Worm (Caenorhabditis elegans) whole organism, young adult: Measurements from ENCODE around the gene prdx-2.

Source experiments
- B0019.2 ChIP-seq: fragments of 200-800 bp; sonication (Bioruptor generic); conservative IDR thresholded peaks from 2 replicates; pipeline ENCODE4 v1.3.6; 2022; ENCODE audit warnings: missing genetic modification reagents, missing genetic modification characterization, missing compliant biosample characterization
- B0035.1 ChIP-seq: sonication (generic microtip); optimal IDR thresholded peaks from 2 replicates; lab custom pipeline; 2016; ENCODE audit warnings: missing genetic modification characterization, mild to moderate bottlenecking, missing compliant biosample characterization, missing genotype, missing genetic modification reagents
- B0336.3 ChIP-seq: fragments of 200-800 bp; sonication (Bioruptor generic); IDR thresholded peaks from 2 replicates; pipeline ENCODE4 v1.3.6; 2022; ENCODE audit warnings: missing genetic modification characterization, missing compliant biosample characterization
- F33H1.4 ChIP-seq: fragments of 200-800 bp; sonication (Bioruptor generic); IDR thresholded peaks from 2 replicates; pipeline ENCODE4 v1.3.6; 2022; ENCODE audit warnings: missing genetic modification reagents, missing genetic modification characterization, missing compliant biosample characterization
- F37B4.10 ChIP-seq: fragments of 200-800 bp; sonication (Bioruptor generic); IDR thresholded peaks from 2 replicates; pipeline ENCODE4 v1.3.6; 2022; ENCODE audit warnings: missing genetic modification characterization, missing compliant biosample characterization
- F49E8.2 ChIP-seq: sonication (generic microtip); optimal IDR thresholded peaks from 3 replicates; lab custom pipeline; 2017; ENCODE audit warnings: missing genetic modification characterization, mild to moderate bottlenecking, missing compliant biosample characterization, antibody characterized with exemption, moderate library complexity; ENCODE audit not compliant: insufficient read depth
- T26A5.8 ChIP-seq: sonication (generic microtip); optimal IDR thresholded peaks from 2 replicates; lab custom pipeline; 2016; ENCODE audit warnings: missing genetic modification characterization, missing compliant biosample characterization
- Y53G8AR.9 ChIP-seq: fragments of 200-800 bp; sonication (Bioruptor generic); conservative IDR thresholded peaks from 2 replicates; pipeline ENCODE4 v1.3.6; 2022; ENCODE audit warnings: missing genetic modification reagents, missing genetic modification characterization, missing compliant biosample characterization
- Y67H2A.10 ChIP-seq: fragments of 200-800 bp; sonication (Bioruptor generic); conservative IDR thresholded peaks from 2 replicates; pipeline ENCODE4 v1.3.6; 2022; ENCODE audit warnings: missing genetic modification reagents, missing genetic modification characterization, missing compliant biosample characterization
- attf-3 ChIP-seq: fragments of 200-800 bp; sonication (Bioruptor generic); conservative IDR thresholded peaks from 2 replicates; pipeline ENCODE4 v1.3.6; 2022; ENCODE audit warnings: missing genetic modification reagents, missing genetic modification characterization, missing compliant biosample characterization
- bed-1 ChIP-seq: fragments of 200-800 bp; sonication (Bioruptor generic); IDR thresholded peaks from 2 replicates; pipeline ENCODE4 v1.3.6; 2022; ENCODE audit warnings: missing genetic modification reagents, missing genetic modification characterization, missing compliant biosample characterization
- ceh-79 ChIP-seq: sonication (generic microtip); optimal IDR thresholded peaks from 2 replicates; lab custom pipeline; 2017; ENCODE audit warnings: mild to moderate bottlenecking, missing genetic modification characterization, missing compliant biosample characterization
- dpl-1 ChIP-seq: fragments of 150-350 bp; optimal IDR thresholded peaks from 2 replicates; lab custom pipeline; 2014; ENCODE audit warnings: missing biosample characterization, missing genetic modification reagents, missing genetic modification characterization
- hlh-26 ChIP-seq: fragments of 200-800 bp; sonication (Bioruptor generic); conservative IDR thresholded peaks from 2 replicates; pipeline ENCODE4 v1.3.6; 2022; ENCODE audit warnings: missing genetic modification reagents, missing genetic modification characterization, missing compliant biosample characterization
- hmg-20 ChIP-seq: fragments of 200-800 bp; sonication (Bioruptor generic); IDR thresholded peaks from 2 replicates; pipeline ENCODE4 v1.3.6; 2022; ENCODE audit warnings: missing genetic modification reagents, missing genetic modification characterization, missing compliant biosample characterization
- hrde-1 ChIP-seq: sonication (generic microtip); optimal IDR thresholded peaks from 2 replicates; lab custom pipeline; 2016; ENCODE audit warnings: missing genetic modification characterization, mild to moderate bottlenecking, missing compliant biosample characterization, moderate library complexity, missing genotype, missing genetic modification reagents, borderline replicate concordance
- let-607 ChIP-seq, 2 experiments: fragments of 200-800 bp in 1 of 2; sonication (Bioruptor generic) in 1 of 2; sonication (generic microtip) in 1 of 2; optimal IDR thresholded peaks; 2 replicates each; lab custom pipeline; 2016 to 2018; ENCODE audit warnings: mild to moderate bottlenecking in 2 of 2, missing compliant biosample characterization in 2 of 2, missing genetic modification characterization in 2 of 2, moderate library complexity in 2 of 2, missing genotype in 1 of 2
- lin-54 ChIP-seq: fragments of 200-800 bp; sonication (Bioruptor generic); optimal IDR thresholded peaks from 2 replicates; lab custom pipeline; 2018; ENCODE audit warnings: mild to moderate bottlenecking, missing genetic modification characterization, missing compliant biosample characterization
- lsl-1 ChIP-seq: fragments of 200-800 bp; sonication (Bioruptor generic); optimal IDR thresholded peaks from 2 replicates; lab custom pipeline; 2018; ENCODE audit warnings: mild to moderate bottlenecking, missing genetic modification characterization, moderate library complexity, missing compliant biosample characterization
- madf-3 ChIP-seq: fragments of 200-800 bp; sonication (Bioruptor generic); IDR thresholded peaks from 2 replicates; pipeline ENCODE4 v1.3.6; 2022; ENCODE audit warnings: missing genetic modification reagents, missing genetic modification characterization, missing compliant biosample characterization
- madf-6 ChIP-seq: fragments of 200-800 bp; sonication (Bioruptor generic); IDR thresholded peaks from 2 replicates; pipeline ENCODE4 v1.3.6; 2022; ENCODE audit warnings: missing genetic modification reagents, missing genetic modification characterization, missing compliant biosample characterization
- madf-8 ChIP-seq: fragments of 200-800 bp; sonication (Bioruptor generic); conservative IDR thresholded peaks from 2 replicates; pipeline ENCODE4 v1.3.6; 2022; ENCODE audit warnings: missing genetic modification reagents, missing genetic modification characterization, missing compliant biosample characterization
- mcd-1 ChIP-seq: fragments of 200-800 bp; sonication (Bioruptor generic); IDR thresholded peaks from 2 replicates; pipeline ENCODE4 v1.3.6; 2022; ENCODE audit warnings: missing genetic modification reagents, missing genetic modification characterization, missing compliant biosample characterization
- nhr-120 ChIP-seq: fragments of 200-800 bp; sonication (Bioruptor generic); IDR thresholded peaks from 2 replicates; pipeline ENCODE4 v1.3.6; 2022; ENCODE audit warnings: missing genetic modification characterization, missing compliant biosample characterization
- nhr-90 ChIP-seq: sonication (generic microtip); optimal IDR thresholded peaks from 2 replicates; lab custom pipeline; 2016; ENCODE audit warnings: missing genotype, mild to moderate bottlenecking, missing genetic modification characterization, missing compliant biosample characterization
- pha-4 ChIP-seq: fragments of 150-350 bp; sonication (generic microtip); optimal IDR thresholded peaks from 2 replicates; lab custom pipeline; 2014; ENCODE audit warnings: missing biosample characterization, missing genetic modification reagents, missing genetic modification characterization
- snpc-1.3 ChIP-seq: sonication (generic microtip); optimal IDR thresholded peaks from 2 replicates; lab custom pipeline; 2017; ENCODE audit warnings: missing genetic modification characterization, mild to moderate bottlenecking, missing compliant biosample characterization, antibody characterized with exemption, moderate library complexity, missing genotype, missing genetic modification reagents; ENCODE audit not compliant: insufficient read depth
- snpc-3.4 ChIP-seq: sonication (generic microtip); optimal IDR thresholded peaks from 2 replicates; lab custom pipeline; 2017; ENCODE audit warnings: missing genetic modification characterization, mild to moderate bottlenecking, missing compliant biosample characterization, antibody characterized with exemption, moderate library complexity, missing genotype, missing genetic modification reagents
- somi-1 ChIP-seq: fragments of 200-800 bp; sonication (Bioruptor generic); optimal IDR thresholded peaks from 2 replicates; lab custom pipeline; 2018; ENCODE audit warnings: mild to moderate bottlenecking, missing genetic modification characterization, missing compliant biosample characterization
- sptf-2 ChIP-seq: fragments of 200-800 bp; sonication (Bioruptor generic); optimal IDR thresholded peaks from 2 replicates; lab custom pipeline; 2018; ENCODE audit warnings: mild to moderate bottlenecking, missing genetic modification characterization, missing compliant biosample characterization
- unc-62 ChIP-seq: fragments of 150-350 bp; optimal IDR thresholded peaks from 2 replicates; lab custom pipeline; 2014; ENCODE audit warnings: missing biosample characterization, missing genetic modification reagents, missing genetic modification characterization
- xnd-1 ChIP-seq: sonication (generic microtip); optimal IDR thresholded peaks from 2 replicates; lab custom pipeline; 2016; ENCODE audit warnings: missing genotype, missing genetic modification reagents, missing genetic modification characterization, missing compliant biosample characterization
- ztf-25 ChIP-seq: fragments of 200-800 bp; sonication (Bioruptor generic); IDR thresholded peaks from 2 replicates; pipeline ENCODE4 v1.3.6; 2022; ENCODE audit warnings: missing genetic modification reagents, missing genetic modification characterization, missing compliant biosample characterization
- ztf-6 ChIP-seq: fragments of 200-800 bp; sonication (Bioruptor generic); IDR thresholded peaks from 2 replicates; pipeline ENCODE4 v1.3.6; 2022; ENCODE audit warnings: missing genetic modification reagents, missing genetic modification characterization, missing compliant biosample characterization

prdx-2 gene

DNA sequence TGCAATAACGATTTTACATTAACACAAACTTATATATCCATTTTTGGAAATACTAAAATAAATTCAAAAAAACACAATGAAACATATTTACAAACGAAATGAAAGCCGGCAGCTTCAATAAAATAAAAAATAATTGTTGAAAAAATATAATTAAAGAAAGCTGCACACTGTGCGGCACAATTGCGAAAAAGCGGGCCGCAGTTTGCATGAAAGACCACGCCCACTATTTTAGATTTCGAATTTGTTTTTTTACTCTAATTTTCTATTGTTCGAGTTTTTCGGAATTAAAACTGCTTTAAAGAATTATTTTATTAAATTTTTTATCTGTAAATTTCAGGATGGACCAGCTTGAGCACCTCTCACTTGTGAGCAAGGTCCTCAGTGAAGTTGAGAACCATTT is 21.2 kb downstream of the prdx-2 start, which contains the start of gene mog-5 (continued):
- TF ChIP-seq nhr-120 (GFP tag; lab: Robert Waterston, UW) = no peak
- TF ChIP-seq somi-1 (GFP tag; lab: Kevin White, UChicago) = no peak

- no peak for TF ChIP-seq nhr-90 (tag; lab: Kevin White, UChicago)
Observed at ce11 chrII:5407548-5407947, 29.6 kb downstream of the prdx-2 start, which contains the start of gene clec-141. TSS of gene clec-141 (minus strand) at chrII:5407648.

DNA sequence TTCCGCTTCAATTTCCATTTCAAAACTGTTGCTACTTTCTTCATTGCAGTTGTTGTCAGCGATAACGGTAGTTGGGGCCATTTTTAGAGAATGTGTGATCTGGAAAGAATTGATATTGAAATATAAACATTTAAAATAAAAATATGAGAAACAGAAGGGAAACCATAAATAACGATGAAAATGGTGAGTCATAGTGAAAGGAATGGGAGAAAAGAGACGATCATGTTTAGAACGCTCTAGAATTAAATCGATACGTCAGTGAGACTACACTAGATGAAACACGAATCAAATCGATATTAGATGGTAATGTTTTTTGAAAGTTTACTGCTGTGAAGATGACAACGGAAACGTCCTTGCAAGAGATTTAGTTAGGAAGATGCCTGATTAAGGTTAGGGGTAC is 30.9 kb downstream of the prdx-2 start, which contains the start of the genes EEED8.12 and EEED8.4:
TSS of gene EEED8.12 (minus strand) at position 101 of the 400 bp plus-strand sequence.
TSS of gene EEED8.4 (plus strand) at position 396 of the 400 bp plus-strand sequence.
- TF ChIP-seq hlh-26 (GFP tag; lab: Robert Waterston, UW) (no peak), Y67H2A.10 (GFP tag; lab: Robert Waterston, UW) (no peak), B0019.2 (GFP tag; lab: Robert Waterston, UW) (no peak), ztf-25 (no peak), pha-4 (tag; lab: Kevin White, UChicago) (no peak)
- TF ChIP-seq, all 124 proteins: peak for 0

ce11 chrII:5412467-5412866 is 34.5 kb downstream of the prdx-2 start, which contains the start of the genes EEED8.13 and EEED8.18:
TSS of gene EEED8.13 (minus strand) at chrII:5412567.
TSS of gene EEED8.18 (minus strand) at chrII:5412610.
- TF ChIP-seq hrde-1 (tag; lab: Kevin White, UChicago) (no peak), lin-54 (no peak), madf-3 (no peak), F37B4.10 (GFP tag; lab: Robert Waterston, UW) (no peak), mcd-1 (GFP tag; lab: Robert Waterston, UW) (no peak), sptf-2 (GFP tag; lab: Kevin White, UChicago) (no peak)

- no peak for TF ChIP-seq Y53G8AR.9 (GFP tag; lab: Robert Waterston, UW)
- TF ChIP-seq T26A5.8 (tag; lab: Kevin White, UChicago) = no peak
- TF ChIP-seq let-607 (tag; optimal IDR thresholded peaks at IDR 0.05; lab: Kevin White, UChicago) = no peak
- TF ChIP-seq B0035.1 = no peak
- TF ChIP-seq bed-1 (GFP tag; lab: Robert Waterston, UW) = no peak
- peak; percentile 0 for TF ChIP-seq snpc-1.3 (tag; lab: Kevin White, UChicago)
- TF ChIP-seq lin-54 = peak; percentile 13
- peak; percentile 80 for TF ChIP-seq madf-6 (GFP tag; lab: Robert Waterston, UW)
- TF ChIP-seq F49E8.2 (tag; lab: Kevin White, UChicago) = no peak
- TF ChIP-seq ceh-79 = no peak
- no peak for TF ChIP-seq B0336.3 (GFP tag; lab: Robert Waterston, UW)
- TF ChIP-seq attf-3 = no peak
- no peak for TF ChIP-seq unc-62 (GFP tag; lab: Kevin White, UChicago)
- TF ChIP-seq snpc-3.4 = no peak
- TF ChIP-seq xnd-1 (tag; lab: Kevin White, UChicago) = peak; percentile 80
- TF ChIP-seq F37B4.10 (GFP tag; lab: Robert Waterston, UW) = no peak
- TF ChIP-seq F33H1.4 = peak; percentile 85
- no peak for TF ChIP-seq ztf-6 (GFP tag; lab: Robert Waterston, UW)
- peak; percentile 61 for TF ChIP-seq madf-8 (GFP tag; lab: Robert Waterston, UW)
- TF ChIP-seq mcd-1 (GFP tag; lab: Robert Waterston, UW) = no peak
- peak; percentile 90 for TF ChIP-seq lsl-1 (GFP tag; lab: Kevin White, UChicago)
- no peak for TF ChIP-seq hmg-20 (GFP tag; lab: Robert Waterston, UW)
- TF ChIP-seq dpl-1 (GFP tag; lab: Kevin White, UChicago) = no peak
Observed at ce11 chrII:5414040-5414439, 36.0 kb downstream of the prdx-2 start, which contains the start of the genes EEED8.14 and EEED8.3. TSS of gene EEED8.14 (minus strand) at chrII:5414052. TSS of gene EEED8.3 (plus strand) at chrII:5414276.
